Fruit fly (Drosophila melanogaster): ENCODE data around the gene CG4768.

CG4768 gene

dm6 chrX:16839905-16840304 lies 48.0 kb downstream of the CG4768 start (continued):
- peak; percentile 45; the same call in 1 of the 3 replicates for TF ChIP-seq knrl (GFP tag; IDR thresholded peaks at IDR 0.05; ENCODE audit: partially characterized antibody)
- peak; percentile 12; the same call in 1 of the 2 replicates for TF ChIP-seq CG10366 (GFP tag; IDR thresholded peaks at IDR 0.05)
- TF ChIP-seq Oli (tag; optimal IDR thresholded peaks at IDR 0.05): no peak
- TF ChIP-seq Vsx1 (GFP tag; optimal IDR thresholded peaks at IDR 0.05): no peak
- TF ChIP-seq crol (GFP tag; IDR thresholded peaks at IDR 0.05): peak; percentile 41; the same call in 1 of the 2 replicates
- TF ChIP-seq cg (GFP tag; optimal IDR thresholded peaks at IDR 0.05): no peak
- TF ChIP-seq CoRest (tag; optimal IDR thresholded peaks at IDR 0.05): peak; percentile 41
- TF ChIP-seq sob (GFP tag; IDR thresholded peaks at IDR 0.05): peak; percentile 57; the same call in 1 of the 2 replicates
- TF ChIP-seq E2f2 (GFP tag; IDR thresholded peaks at IDR 0.05): peak; percentile 80
- peak; percentile 87 for TF ChIP-seq stwl (tag; optimal IDR thresholded peaks at IDR 0.05)
- TF ChIP-seq lola (GFP tag; optimal IDR thresholded peaks at IDR 0.05): no peak
- peak; percentile 24 for TF ChIP-seq BEAF-32 (GFP tag; optimal IDR thresholded peaks at IDR 0.05)
- TF ChIP-seq Hr39 (optimal IDR thresholded peaks at IDR 0.05): no peak
- no peak for TF ChIP-seq Neu2 (GFP tag; optimal IDR thresholded peaks at IDR 0.05; ENCODE audit: borderline replicate concordance)
- no peak for TF ChIP-seq CG33213 (GFP tag; optimal IDR thresholded peaks at IDR 0.05)
- TF ChIP-seq btn (GFP tag; optimal IDR thresholded peaks at IDR 0.05): no peak
- peak; percentile 0 for TF ChIP-seq pnt (GFP tag; optimal IDR thresholded peaks at IDR 0.05)
- TF ChIP-seq CG11695 (GFP tag; IDR thresholded peaks at IDR 0.05): no peak
- no peak for TF ChIP-seq hkb (optimal IDR thresholded peaks at IDR 0.05)
- TF ChIP-seq hkb (GFP tag; IDR thresholded peaks at IDR 0.05): 0 out of 2 replicates have a peak, but pooled peaks have one; percentile 12
- 0 out of 2 replicates have a peak, but pooled peaks have one; percentile 12 for TF ChIP-seq CG14014 (GFP tag; IDR thresholded peaks at IDR 0.05)
- TF ChIP-seq croc (GFP tag; conservative IDR thresholded peaks at IDR 0.05): no peak
- TF ChIP-seq CG11560 (tag; IDR thresholded peaks at IDR 0.05): no peak
- TF ChIP-seq Bteb2 (GFP tag; optimal IDR thresholded peaks at IDR 0.05): no peak
- TF ChIP-seq Med (GFP tag): peak; percentile 78
- 0 out of 3 replicates have a peak, but pooled peaks have one; percentile 46 for TF ChIP-seq CG6791 (GFP tag; IDR thresholded peaks at IDR 0.05; ENCODE audit: partially characterized antibody)
- peak; percentile 9 for TF ChIP-seq phol (tag; optimal IDR thresholded peaks at IDR 0.05)
- peak; percentile 20 for TF ChIP-seq ind (GFP tag; optimal IDR thresholded peaks at IDR 0.05)
- TF ChIP-seq Poxn (GFP tag; IDR thresholded peaks at IDR 0.05): no peak
- peak; percentile 55 for TF ChIP-seq Rfx (GFP tag; IDR thresholded peaks at IDR 0.05)
- TF ChIP-seq CG11456 (GFP tag; IDR thresholded peaks at IDR 0.05): peak; percentile 76
- TF ChIP-seq Aef1 (GFP tag; IDR thresholded peaks at IDR 0.05): peak; percentile 11; the same call in 1 of the 3 replicates
- peak; percentile 0 for TF ChIP-seq CHES-1-like (GFP tag; optimal IDR thresholded peaks at IDR 0.05)
- no peak for TF ChIP-seq CG6765 (GFP tag; optimal IDR thresholded peaks at IDR 0.05)
- TF ChIP-seq CG17385 (GFP tag; optimal IDR thresholded peaks at IDR 0.05): no peak
- 0 out of 2 replicates have a peak, but pooled peaks have one; percentile 9 for TF ChIP-seq CG14441 (GFP tag; IDR thresholded peaks at IDR 0.05)
- TF ChIP-seq dan (GFP tag; IDR thresholded peaks at IDR 0.05): no peak
- 0 out of 2 replicates have a peak, but pooled peaks have one; percentile 20 for TF ChIP-seq CG32532 (GFP tag; IDR thresholded peaks at IDR 0.05)
- TF ChIP-seq CG3995 (GFP tag; optimal IDR thresholded peaks at IDR 0.05): no peak
- peak; percentile 2 for TF ChIP-seq bcd (GFP tag; optimal IDR thresholded peaks at IDR 0.05)
- no peak for TF ChIP-seq shn (GFP tag; optimal IDR thresholded peaks at IDR 0.05)
- peak; percentile 19 for TF ChIP-seq CG10209 (GFP tag; optimal IDR thresholded peaks at IDR 0.05)
- no peak for TF ChIP-seq HLH3B (GFP tag; IDR thresholded peaks at IDR 0.05)
- TF ChIP-seq ttk (GFP tag; IDR thresholded peaks at IDR 0.05): peak; percentile 14; the same call in 1 of the 2 replicates
- no peak for TF ChIP-seq Nf-YC (tag; optimal IDR thresholded peaks at IDR 0.05)
- peak; percentile 30 for TF ChIP-seq nmo (GFP tag; optimal IDR thresholded peaks at IDR 0.05)
- peak; percentile 26; the same call in 1 of the 2 replicates for TF ChIP-seq CG9932 (GFP tag; IDR thresholded peaks at IDR 0.05)
- TF ChIP-seq NFAT (GFP tag; IDR thresholded peaks at IDR 0.05): peak; percentile 15; the same call in 1 of the 2 replicates
- peak; percentile 58; the same call in 2 of the 3 replicates for TF ChIP-seq Opbp (GFP tag; IDR thresholded peaks at IDR 0.05; ENCODE audit: partially characterized antibody)
- TF ChIP-seq Eip74EF (GFP tag; optimal IDR thresholded peaks at IDR 0.05): no peak
- no peak for TF ChIP-seq Optix (GFP tag; IDR thresholded peaks at IDR 0.05)

Measured in whole organism, embryonic.